Worm (Caenorhabditis elegans) whole organism, L1 larva: ENCODE results near the gene R12G8.1.

Source experiments
- C34B4.2 ChIP-seq: sonication (generic microtip); optimal IDR thresholded peaks from 2 replicates; lab custom pipeline; 2017; ENCODE audit warnings: mild to moderate bottlenecking, missing genetic modification characterization, missing compliant biosample characterization
- ama-1 ChIP-seq: fragments of 150-350 bp; optimal IDR thresholded peaks from 2 replicates; lab custom pipeline; 2014
- ceh-82 ChIP-seq, 3 experiments: fragments of 150-350 bp in 1 of 3; sonication (generic microtip) in 2 of 3; optimal IDR thresholded peaks; 2 replicates each; lab custom pipeline; 2014 to 2017; ENCODE audit warnings: missing biosample characterization in 3 of 3, missing genetic modification characterization in 3 of 3
- efl-3 ChIP-seq: fragments of 200-800 bp; sonication (Bioruptor generic); optimal IDR thresholded peaks from 2 replicates; lab custom pipeline; 2018; ENCODE audit warnings: mild to moderate bottlenecking, missing genetic modification characterization, missing compliant biosample characterization
- lin-15B ChIP-seq: fragments of 150-350 bp; sonication (generic microtip); optimal IDR thresholded peaks from 3 replicates; lab custom pipeline; 2014; ENCODE audit warnings: missing biosample characterization, missing genetic modification characterization
- lin-39 ChIP-seq: fragments of 150-350 bp; optimal IDR thresholded peaks from 2 replicates; lab custom pipeline; 2014; ENCODE audit warnings: missing biosample characterization, missing genetic modification reagents, missing genetic modification characterization
- nhr-11 ChIP-seq: fragments of 150-350 bp; optimal IDR thresholded peaks from 2 replicates; lab custom pipeline; 2014; ENCODE audit warnings: missing biosample characterization, missing genetic modification characterization
- nhr-237 ChIP-seq: fragments of 150-350 bp; optimal IDR thresholded peaks from 2 replicates; lab custom pipeline; 2014; ENCODE audit warnings: missing biosample characterization, missing genetic modification characterization
- nhr-71 ChIP-seq: sonication (generic microtip); optimal IDR thresholded peaks from 2 replicates; lab custom pipeline; 2016; ENCODE audit warnings: mild to moderate bottlenecking, missing genetic modification characterization, moderate library complexity, missing compliant biosample characterization
- skn-1 ChIP-seq: fragments of 150-350 bp; optimal IDR thresholded peaks from 2 replicates; lab custom pipeline; 2014; ENCODE audit warnings: missing biosample characterization, missing genetic modification characterization
- sptf-1 ChIP-seq: fragments of 150-350 bp; optimal IDR thresholded peaks from 2 replicates; lab custom pipeline; 2014; ENCODE audit warnings: missing biosample characterization, missing genetic modification characterization
- unc-62 ChIP-seq: fragments of 150-350 bp; optimal IDR thresholded peaks from 2 replicates; lab custom pipeline; 2014; ENCODE audit warnings: missing biosample characterization, missing genetic modification reagents, missing genetic modification characterization
- unc-98 ChIP-seq: fragments of 200-800 bp; sonication (Bioruptor generic); IDR thresholded peaks from 2 replicates; pipeline ENCODE4 v1.3.6; 2022; ENCODE audit warnings: missing genetic modification characterization, missing compliant biosample characterization
- ztf-4 ChIP-seq: fragments of 150-350 bp; optimal IDR thresholded peaks from 2 replicates; lab custom pipeline; 2014; ENCODE audit warnings: missing biosample characterization, missing genetic modification characterization

- TF ChIP-seq skn-1 (tag; lab: Kevin White, UChicago) (no peak), nhr-11 (tag; lab: Kevin White, UChicago) (no peak), C34B4.2 (tag; lab: Kevin White, UChicago) (no peak), unc-62 (GFP tag; lab: Kevin White, UChicago) (no peak), unc-98 (no peak), ceh-82 (tag; optimal IDR thresholded peaks at IDR 0.05; lab: Kevin White, UChicago) (no peak), sptf-1 (tag; lab: Kevin White, UChicago) (no peak), nhr-237 (tag; lab: Kevin White, UChicago) (no peak), nhr-71 (tag; lab: Kevin White, UChicago) (no peak), efl-3 (GFP tag; lab: Kevin White, UChicago) (no peak), lin-15B (tag; lab: Kevin White, UChicago) (no peak), ama-1 (lab: Kevin White, UChicago) (no peak), lin-39 (no peak), ztf-4 (tag; lab: Kevin White, UChicago) (no peak)
Measured at ce11 chrV:17699097-17699496, 49.9 kb downstream of the R12G8.1 start, which contains the start of gene Y26G10.4.
